Fruit fly (Drosophila melanogaster) whole organism: ENCODE results near the gene Csas.

Experiments used
- CG8478 ChIP-seq: fragments of >200 bp; optimal IDR thresholded peaks from 2 replicates; lab custom pipeline; 2018; ENCODE audit warnings: inconsistent platforms
- Dll ChIP-seq: fragments of >200 bp; optimal IDR thresholded peaks from 2 replicates; lab custom pipeline; 2017
- EcR ChIP-seq, 2 experiments: fragments of >200 bp; optimal IDR thresholded peaks; 2 replicates each; lab custom pipeline; 2017; ENCODE audit warnings: missing biosample characterization in 2 of 2, missing genetic modification characterization in 2 of 2, missing genetic modification reagents in 2 of 2
- pan ChIP-seq: fragments of >200 bp; optimal IDR thresholded peaks from 2 replicates; lab custom pipeline; 2017
- psq ChIP-seq: fragments of >200 bp; optimal IDR thresholded peaks from 2 replicates; lab custom pipeline; 2017
- usp ChIP-seq: fragments of >200 bp; optimal IDR thresholded peaks from 2 replicates; lab custom pipeline; 2017; ENCODE audit warnings: missing biosample characterization, missing genetic modification characterization, mixed read lengths

The Csas gene

dm6 chr3L:20000081-20000736, 11.4 kb upstream of the Csas start, which contains the start of the genes Tom20 and Gabat:
Tom20 (plus strand) TSS chr3L:20000644.
Gabat (minus strand) TSS chr3L:20000686.
- TF ChIP-seq CG8478, result no peak
- TF ChIP-seq EcR (GFP tag; optimal IDR thresholded peaks at IDR 0.05; lab: Kevin White, UChicago), result no peak
- no peak for TF ChIP-seq psq (lab: Kevin White, UChicago)
- no peak for TF ChIP-seq pan (lab: Kevin White, UChicago)
- no peak for TF ChIP-seq Dll (lab: Kevin White, UChicago)
- no peak for TF ChIP-seq usp

dm6 chr3L:19994015-19994414, 5.2 kb upstream of the Csas start:
- no peak for TF ChIP-seq psq (lab: Kevin White, UChicago)
- no peak for TF ChIP-seq usp
- TF ChIP-seq pan (lab: Kevin White, UChicago), result no peak
- TF ChIP-seq Dll (lab: Kevin White, UChicago), result no peak
- no peak for TF ChIP-seq CG8478
- TF ChIP-seq EcR (GFP tag; optimal IDR thresholded peaks at IDR 0.05; lab: Kevin White, UChicago), result no peak

- TF ChIP-seq psq (lab: Kevin White, UChicago), result no peak
- no peak for TF ChIP-seq usp
- no peak for TF ChIP-seq CG8478
- no peak for TF ChIP-seq pan (lab: Kevin White, UChicago)
- no peak for TF ChIP-seq EcR (GFP tag; optimal IDR thresholded peaks at IDR 0.05; lab: Kevin White, UChicago)
- TF ChIP-seq Dll (lab: Kevin White, UChicago), result no peak
Measured at dm6 chr3L:19991714-19992231, 3.0 kb upstream of the Csas start, which contains the start of the genes CG7646 and Nca. CG7646 (plus strand) TSS chr3L:19991887. Nca (plus strand) TSS chr3L:19991887.

dm6 chr3L:19991120-19991519, 2.3 kb upstream of the Csas start, which contains the start of gene fln:
fln (minus strand) TSS chr3L:19991220.
- TF ChIP-seq Dll (lab: Kevin White, UChicago) (no peak), psq (lab: Kevin White, UChicago) (no peak), EcR (GFP tag; optimal IDR thresholded peaks at IDR 0.05; lab: Kevin White, UChicago) (no peak), usp (no peak), pan (lab: Kevin White, UChicago) (no peak), CG8478 (no peak)

- TF ChIP-seq CG8478, result no peak
Measured at dm6 chr3L:19985768-19986167, 3.0 kb downstream of the Csas start, which contains the start of the genes hale and schuy. hale (minus strand) TSS chr3L:19985868. schuy (plus strand) TSS chr3L:19986093.

dm6 chr3L:19981385-19981784, 7.4 kb downstream of the Csas start, which contains the start of gene CG17732:
CG17732 (plus strand) TSS chr3L:19981685.
- TF ChIP-seq usp, result no peak

- TF ChIP-seq pan (lab: Kevin White, UChicago), result no peak
- TF ChIP-seq EcR (GFP tag; optimal IDR thresholded peaks at IDR 0.05; lab: Kevin White, UChicago), result no peak
- TF ChIP-seq psq (lab: Kevin White, UChicago), result no peak
- no peak for TF ChIP-seq Dll (lab: Kevin White, UChicago)
- no peak for TF ChIP-seq CG8478
- TF ChIP-seq usp, result no peak
Measured at dm6 chr3L:19979592-19979991, 9.2 kb downstream of the Csas start, which contains the start of gene CG14182. CG14182 (minus strand) TSS chr3L:19979812.

dm6 chr3L:19978088-19978487, 10.7 kb downstream of the Csas start:
- TF ChIP-seq pan (lab: Kevin White, UChicago) (no peak), CG8478 (no peak), usp (no peak), Dll (lab: Kevin White, UChicago) (no peak), psq (lab: Kevin White, UChicago) (no peak), EcR (GFP tag; optimal IDR thresholded peaks at IDR 0.05; lab: Kevin White, UChicago) (no peak)

dm6 chr3L:19968725-19969598, 19.8 kb downstream of the Csas start:
- no peak for TF ChIP-seq usp
- TF ChIP-seq pan (lab: Kevin White, UChicago), result no peak
- TF ChIP-seq CG8478, result no peak
- TF ChIP-seq psq (lab: Kevin White, UChicago), result no peak

dm6 chr3L:19961805-19962204, 27.0 kb downstream of the Csas start:
- TF ChIP-seq Dll (lab: Kevin White, UChicago), result no peak
- TF ChIP-seq pan (lab: Kevin White, UChicago), result no peak

dm6 chr3L:19955699-19956098, 33.1 kb downstream of the Csas start, which contains the start of gene CG42263:
CG42263 (minus strand) TSS chr3L:19955799.
- no peak for TF ChIP-seq usp
- TF ChIP-seq pan (lab: Kevin White, UChicago), result no peak
- TF ChIP-seq CG8478, result no peak
- TF ChIP-seq Dll (lab: Kevin White, UChicago), result no peak
- TF ChIP-seq psq (lab: Kevin White, UChicago), result no peak
- no peak for TF ChIP-seq EcR (GFP tag; optimal IDR thresholded peaks at IDR 0.05; lab: Kevin White, UChicago)

dm6 chr3L:19954426-19954825, 34.4 kb downstream of the Csas start, which contains the start of gene CG42654:
CG42654 (minus strand) TSS chr3L:19954526.
- no peak for TF ChIP-seq pan (lab: Kevin White, UChicago)
- no peak for TF ChIP-seq EcR (GFP tag; optimal IDR thresholded peaks at IDR 0.05; lab: Kevin White, UChicago)
- no peak for TF ChIP-seq CG8478
- no peak for TF ChIP-seq psq (lab: Kevin White, UChicago)
- TF ChIP-seq usp, result no peak
- TF ChIP-seq Dll (lab: Kevin White, UChicago), result no peak
